Fruit fly (Drosophila melanogaster) whole organism, prepupa: ENCODE results near the gene Cox17.

Experiments
- Blimp-1 ChIP-seq: fragments of 200-800 bp; sonication (Bioruptor generic); optimal IDR thresholded peaks from 3 replicates; lab custom pipeline; 2017; ENCODE audit warnings: missing biosample characterization, missing genetic modification characterization, mild to moderate bottlenecking, moderate library complexity, missing genetic modification reagents
- CG10631 ChIP-seq: fragments of 200-800 bp; sonication (Bioruptor generic); optimal IDR thresholded peaks from 2 replicates; lab custom pipeline; 2016; ENCODE audit warnings: missing biosample characterization, missing genetic modification characterization
- CG10669 ChIP-seq: fragments of 200-800 bp; sonication (Bioruptor generic); optimal IDR thresholded peaks from 3 replicates; lab custom pipeline; 2018; ENCODE audit warnings: missing biosample characterization, mild to moderate bottlenecking, missing genetic modification characterization, moderate library complexity
- CG11762 ChIP-seq: fragments of 200-800 bp; sonication (Bioruptor generic); optimal IDR thresholded peaks from 3 replicates; lab custom pipeline; 2016; ENCODE audit warnings: missing biosample characterization, missing genetic modification characterization; ENCODE audit not compliant: insufficient read depth
- CG11902 ChIP-seq: fragments of 200-800 bp; sonication (Bioruptor generic); optimal IDR thresholded peaks from 3 replicates; lab custom pipeline; 2016; ENCODE audit warnings: missing biosample characterization, missing genetic modification characterization
- CG15336 ChIP-seq: fragments of 200-800 bp; sonication (Bioruptor generic); IDR thresholded peaks from 2 replicates; pipeline ENCODE4 v1.3.6; 2022; ENCODE audit warnings: missing biosample characterization, missing genetic modification characterization
- CG16779 ChIP-seq: fragments of 200-800 bp; sonication (Bioruptor generic); optimal IDR thresholded peaks from 3 replicates; lab custom pipeline; 2017; ENCODE audit warnings: missing biosample characterization, mild to moderate bottlenecking, missing genetic modification characterization
- CG3032 ChIP-seq: fragments of 200-800 bp; optimal IDR thresholded peaks from 2 replicates; lab custom pipeline; 2019; ENCODE audit warnings: missing biosample characterization, mild to moderate bottlenecking, missing genetic modification characterization, moderate library complexity
- CG31627 ChIP-seq: fragments of 200-800 bp; sonication (Bioruptor generic); optimal IDR thresholded peaks from 3 replicates; lab custom pipeline; 2016; ENCODE audit warnings: missing biosample characterization, missing genetic modification characterization
- CG32006 ChIP-seq: fragments of 200-800 bp; sonication (Bioruptor generic); optimal IDR thresholded peaks from 3 replicates; lab custom pipeline; 2017; ENCODE audit warnings: missing biosample characterization, mild to moderate bottlenecking, missing genetic modification characterization
- CG34406 ChIP-seq: fragments of 200-800 bp; sonication (Bioruptor generic); optimal IDR thresholded peaks from 3 replicates; lab custom pipeline; 2016; ENCODE audit warnings: missing biosample characterization, missing genetic modification characterization
- CG3919 ChIP-seq: fragments of 200-800 bp; sonication (Bioruptor generic); optimal IDR thresholded peaks from 3 replicates; lab custom pipeline; 2016; ENCODE audit warnings: missing biosample characterization, missing genetic modification characterization
- CG4318 ChIP-seq: fragments of 200-800 bp; sonication (Bioruptor generic); optimal IDR thresholded peaks from 3 replicates; lab custom pipeline; 2017; ENCODE audit warnings: missing biosample characterization, mild to moderate bottlenecking, missing genetic modification characterization
- CG6163 ChIP-seq: fragments of 200-800 bp; sonication (Bioruptor generic); IDR thresholded peaks from 3 replicates; pipeline ENCODE4 v1.3.6; 2022; ENCODE audit warnings: missing biosample characterization, missing genetic modification characterization
- CG6276 ChIP-seq: fragments of 200-800 bp; sonication (Bioruptor generic); optimal IDR thresholded peaks from 2 replicates; lab custom pipeline; 2017; ENCODE audit warnings: missing biosample characterization, mild to moderate bottlenecking, missing genetic modification characterization
- CG6808 ChIP-seq: fragments of 200-800 bp; sonication (Bioruptor generic); optimal IDR thresholded peaks from 3 replicates; lab custom pipeline; 2017; ENCODE audit warnings: missing biosample characterization, missing genetic modification characterization, mild to moderate bottlenecking, moderate library complexity, missing genetic modification reagents
- CG6854 ChIP-seq: fragments of 200-800 bp; sonication (Bioruptor generic); optimal IDR thresholded peaks from 2 replicates; lab custom pipeline; 2017; ENCODE audit warnings: missing biosample characterization, mild to moderate bottlenecking, missing genetic modification characterization
- CG7368 ChIP-seq: fragments of 200-800 bp; sonication (Bioruptor generic); optimal IDR thresholded peaks from 3 replicates; lab custom pipeline; 2016; ENCODE audit warnings: missing biosample characterization, missing genetic modification characterization
- CG8319 ChIP-seq: fragments of 200-800 bp; sonication (Bioruptor generic); optimal IDR thresholded peaks from 3 replicates; lab custom pipeline; 2016; ENCODE audit warnings: missing biosample characterization, missing genetic modification characterization
- CG8632 ChIP-seq: fragments of 200-800 bp; sonication (Bioruptor generic); optimal IDR thresholded peaks from 3 replicates; lab custom pipeline; 2016; ENCODE audit warnings: missing biosample characterization, missing genetic modification characterization
- Eip75B ChIP-seq: fragments of 200-800 bp; sonication (Bioruptor generic); optimal IDR thresholded peaks from 3 replicates; lab custom pipeline; 2016; ENCODE audit warnings: missing biosample characterization, missing genetic modification characterization
- Eip93F ChIP-seq: fragments of 200-800 bp; sonication (Bioruptor generic); optimal IDR thresholded peaks from 2 replicates; lab custom pipeline; 2016; ENCODE audit warnings: missing biosample characterization, mild to moderate bottlenecking, missing genetic modification characterization
- Ets21C ChIP-seq: fragments of 200-800 bp; sonication (Bioruptor generic); optimal IDR thresholded peaks from 3 replicates; lab custom pipeline; 2016; ENCODE audit warnings: missing biosample characterization, missing genetic modification characterization
- Ets96B ChIP-seq: fragments of 200-800 bp; optimal IDR thresholded peaks from 2 replicates; lab custom pipeline; 2019; ENCODE audit warnings: missing biosample characterization, mild to moderate bottlenecking, missing genetic modification characterization, moderate library complexity
- Gug ChIP-seq: fragments of 200-800 bp; sonication (Bioruptor generic); IDR thresholded peaks from 2 replicates; pipeline ENCODE4 v1.3.6; 2022; ENCODE audit warnings: missing biosample characterization, missing genetic modification characterization
- Hr38 ChIP-seq: sonication (Bioruptor generic); optimal IDR thresholded peaks from 2 replicates; lab custom pipeline; 2016; ENCODE audit warnings: missing biosample characterization, missing genetic modification characterization
- Lpt ChIP-seq: fragments of 200-800 bp; sonication (Bioruptor generic); optimal IDR thresholded peaks from 3 replicates; lab custom pipeline; 2016; ENCODE audit warnings: missing biosample characterization, missing genetic modification characterization
- Met ChIP-seq: fragments of 200-800 bp; sonication (Bioruptor generic); optimal IDR thresholded peaks from 3 replicates; lab custom pipeline; 2016; ENCODE audit warnings: missing biosample characterization, missing genetic modification characterization
- Smox ChIP-seq: fragments of 200-800 bp; sonication (Bioruptor generic); optimal IDR thresholded peaks from 3 replicates; lab custom pipeline; 2016; ENCODE audit warnings: missing biosample characterization, missing genetic modification characterization
- Sox102F ChIP-seq: fragments of 200-800 bp; sonication (Bioruptor generic); optimal IDR thresholded peaks from 2 replicates; lab custom pipeline; 2016; ENCODE audit warnings: missing biosample characterization, mild to moderate bottlenecking, missing genetic modification characterization
- Sox15 ChIP-seq: fragments of 200-800 bp; sonication (Bioruptor generic); optimal IDR thresholded peaks from 3 replicates; lab custom pipeline; 2016; ENCODE audit warnings: missing biosample characterization, missing genetic modification characterization
- achi ChIP-seq: fragments of 200-800 bp; sonication (Bioruptor generic); optimal IDR thresholded peaks from 3 replicates; lab custom pipeline; 2016; ENCODE audit warnings: missing biosample characterization, missing genetic modification characterization
- acj6 ChIP-seq: fragments of 200-800 bp; sonication (Bioruptor generic); optimal IDR thresholded peaks from 3 replicates; lab custom pipeline; 2016; ENCODE audit warnings: missing biosample characterization, missing genetic modification characterization
- cyc ChIP-seq: fragments of 200-800 bp; sonication (Bioruptor generic); optimal IDR thresholded peaks from 3 replicates; lab custom pipeline; 2016; ENCODE audit warnings: missing biosample characterization, missing genetic modification characterization
- dac ChIP-seq: fragments of 200-800 bp; sonication (Bioruptor generic); optimal IDR thresholded peaks from 2 replicates; lab custom pipeline; 2017; ENCODE audit warnings: missing biosample characterization, mild to moderate bottlenecking, missing genetic modification characterization
- eg ChIP-seq: fragments of 200-800 bp; sonication (Bioruptor generic); IDR thresholded peaks from 3 replicates; pipeline ENCODE4 v1.3.6; 2022; ENCODE audit warnings: missing biosample characterization, missing genetic modification characterization
- fd59A ChIP-seq: fragments of 200-800 bp; sonication (Bioruptor generic); optimal IDR thresholded peaks from 2 replicates; lab custom pipeline; 2017; ENCODE audit warnings: missing biosample characterization, mild to moderate bottlenecking, missing genetic modification characterization, missing genetic modification reagents
- fd85E ChIP-seq: fragments of 200-800 bp; sonication (Bioruptor generic); optimal IDR thresholded peaks from 3 replicates; lab custom pipeline; 2016; ENCODE audit warnings: missing biosample characterization, missing genetic modification characterization
- fkh ChIP-seq: fragments of 200-800 bp; sonication (Bioruptor generic); optimal IDR thresholded peaks from 3 replicates; lab custom pipeline; 2017; ENCODE audit warnings: missing biosample characterization, mild to moderate bottlenecking, missing genetic modification characterization, moderate library complexity
- lz ChIP-seq: fragments of 200-800 bp; sonication (Bioruptor generic); optimal IDR thresholded peaks from 3 replicates; lab custom pipeline; 2016; ENCODE audit warnings: missing biosample characterization, missing genetic modification characterization
- net ChIP-seq: fragments of 200-800 bp; sonication (Bioruptor generic); optimal IDR thresholded peaks from 3 replicates; lab custom pipeline; 2016; ENCODE audit warnings: missing biosample characterization, missing genetic modification characterization
- salr ChIP-seq, 2 experiments: fragments of 200-800 bp; sonication (Bioruptor generic); optimal IDR thresholded peaks; 3 replicates each; lab custom pipeline; 2016 to 2018; ENCODE audit warnings: missing biosample characterization in 2 of 2, missing genetic modification characterization in 2 of 2, mild to moderate bottlenecking in 1 of 2
- svp ChIP-seq: fragments of 200-800 bp; sonication (Bioruptor generic); peaks from one replicate; lab custom pipeline; 2016; ENCODE audit warnings: missing biosample characterization, missing genetic modification characterization
- topi ChIP-seq: fragments of 200-800 bp; sonication (Bioruptor generic); optimal IDR thresholded peaks from 3 replicates; lab custom pipeline; 2016; ENCODE audit warnings: missing biosample characterization, missing genetic modification characterization
- vri ChIP-seq: fragments of 200-800 bp; sonication (Bioruptor generic); optimal IDR thresholded peaks from 3 replicates; lab custom pipeline; 2016; ENCODE audit warnings: missing biosample characterization, mild to moderate bottlenecking, missing genetic modification characterization

Cox17 gene

dm6 chrX:15074646-15075351, 9.7 kb downstream of the Cox17 start (continued):
- TF ChIP-seq CG6854 (GFP tag; lab: Kevin White, UChicago) (no peak), eg (GFP tag; lab: Robert Waterston, UW) (peak; percentile 85), CG6163 (GFP tag; lab: Robert Waterston, UW) (peak; percentile 86), Hr38 (GFP tag; lab: Kevin White, UChicago) (peak; percentile 60), CG3032 (peak; percentile 82), CG6808 (GFP tag; lab: Kevin White, UChicago) (peak; percentile 90), vri (peak; percentile 81), CG32006 (peak; percentile 92), CG11902 (GFP tag; lab: Kevin White, UChicago) (peak; percentile 71), CG8632 (GFP tag; lab: Kevin White, UChicago) (peak; percentile 80), Sox102F (peak; percentile 78), CG31627 (peak; percentile 79), acj6 (GFP tag; lab: Kevin White, UChicago) (peak; percentile 88), salr (GFP tag; optimal IDR thresholded peaks at IDR 0.05; lab: Kevin White, UChicago) (peak; percentile 68 to 87), Met (GFP tag; lab: Kevin White, UChicago) (peak; percentile 80), Smox (GFP tag; lab: Kevin White, UChicago) (peak; percentile 74), Ets21C (GFP tag; lab: Kevin White, UChicago) (peak; percentile 61), fd85E (GFP tag; lab: Kevin White, UChicago) (peak; percentile 40)

- no peak for TF ChIP-seq fd85E (GFP tag; lab: Kevin White, UChicago)
- TF ChIP-seq fkh (GFP tag; lab: Kevin White, UChicago) = no peak
- TF ChIP-seq CG34406 (GFP tag; lab: Kevin White, UChicago) = peak; percentile 6
- peak; percentile 21 for TF ChIP-seq CG31627
- TF ChIP-seq achi = peak; percentile 29
- peak; percentile 25 for TF ChIP-seq Eip93F (GFP tag; lab: Kevin White, UChicago)
- peak; percentile 74 for TF ChIP-seq Blimp-1 (GFP tag; lab: Kevin White, UChicago)
- no peak for TF ChIP-seq CG8632 (GFP tag; lab: Kevin White, UChicago)
- peak; percentile 32 for TF ChIP-seq CG3919 (GFP tag; lab: Kevin White, UChicago)
- peak; percentile 28 for TF ChIP-seq CG6808 (GFP tag; lab: Kevin White, UChicago)
- TF ChIP-seq acj6 (GFP tag; lab: Kevin White, UChicago) = no peak
- peak; percentile 39 for TF ChIP-seq topi
- TF ChIP-seq CG6854 (GFP tag; lab: Kevin White, UChicago) = peak; percentile 29
- peak; percentile 17 for TF ChIP-seq cyc (GFP tag; lab: Kevin White, UChicago)
- no peak for TF ChIP-seq net
- TF ChIP-seq CG4318 (GFP tag; lab: Kevin White, UChicago) = no peak
- peak; percentile 29; the same call in 2 of the 3 replicates for TF ChIP-seq eg (GFP tag; lab: Robert Waterston, UW)
- TF ChIP-seq CG11902 (GFP tag; lab: Kevin White, UChicago) = no peak
- TF ChIP-seq CG6276 = peak; percentile 37
- TF ChIP-seq lz (GFP tag; lab: Kevin White, UChicago) = peak; percentile 19
- no peak for TF ChIP-seq CG10631 (GFP tag; lab: Kevin White, UChicago)
- no peak for TF ChIP-seq dac
- TF ChIP-seq Sox102F = peak; percentile 39
- TF ChIP-seq CG16779 (tag; lab: Kevin White, UChicago) = no peak
- no peak for TF ChIP-seq Hr38 (GFP tag; lab: Kevin White, UChicago)
- TF ChIP-seq Sox15 (GFP tag; lab: Kevin White, UChicago) = no peak
- peak; percentile 38; the same call in 1 of the 2 replicates for TF ChIP-seq CG15336
- peak; percentile 55 for TF ChIP-seq CG10669 (GFP tag; lab: Kevin White, UChicago)
- no peak for TF ChIP-seq CG7368 (GFP tag; lab: Kevin White, UChicago)
- no peak for TF ChIP-seq Lpt (GFP tag; lab: Kevin White, UChicago)
- TF ChIP-seq Eip75B = peak; percentile 6
- peak; percentile 62 for TF ChIP-seq Met (GFP tag; lab: Kevin White, UChicago)
- TF ChIP-seq CG3032 = no peak
- TF ChIP-seq Gug (GFP tag; lab: Robert Waterston, UW) = no peak
- TF ChIP-seq CG11762 (GFP tag; lab: Kevin White, UChicago) = no peak
- TF ChIP-seq salr (GFP tag; optimal IDR thresholded peaks at IDR 0.05; lab: Kevin White, UChicago) = no peak
- TF ChIP-seq Ets96B (tag; lab: Kevin White, UChicago) = peak; percentile 17
- no peak for TF ChIP-seq fd59A
- no peak for TF ChIP-seq Smox (GFP tag; lab: Kevin White, UChicago)
- no peak for TF ChIP-seq CG8319
- TF ChIP-seq Ets21C (GFP tag; lab: Kevin White, UChicago) = no peak
- peak; percentile 95 for TF ChIP-seq svp (GFP tag; lab: Kevin White, UChicago)
These were observed 13.6 kb downstream of the Cox17 start for dm6 chrX:15070811-15071479.
